Fruit fly (Drosophila melanogaster) whole organism, embryonic: ENCODE data around the gene CG32260.

Source experiments
- Ada2b ChIP-seq: fragments of 200-800 bp; sonication (Bioruptor generic); IDR thresholded peaks from 2 replicates; pipeline ENCODE4 v1.3.6; 2022; ENCODE audit warnings: missing biosample characterization, missing genetic modification characterization
- Bgb ChIP-seq: fragments of 200-800 bp; sonication (Bioruptor generic); IDR thresholded peaks from 2 replicates; pipeline ENCODE4 v1.3.6; 2022; ENCODE audit warnings: missing biosample characterization, missing genetic modification characterization; ENCODE audit not compliant: partially characterized antibody
- CG10267 ChIP-seq: fragments of 200-800 bp; sonication (Bioruptor generic); optimal IDR thresholded peaks from 2 replicates; lab custom pipeline; 2018; ENCODE audit warnings: missing biosample characterization, mild to moderate bottlenecking, missing genetic modification characterization, moderate library complexity
- CG10366 ChIP-seq: fragments of 200-800 bp; sonication (Bioruptor generic); IDR thresholded peaks from 2 replicates; pipeline ENCODE4 v1.3.6; 2022; ENCODE audit warnings: missing biosample characterization, missing genetic modification characterization
- CG10565 ChIP-seq: fragments of 200-800 bp; sonication (Bioruptor generic); optimal IDR thresholded peaks from 3 replicates; lab custom pipeline; 2016; ENCODE audit warnings: missing biosample characterization, mild to moderate bottlenecking, missing genetic modification characterization
- CG11456 ChIP-seq: fragments of 200-800 bp; sonication (Bioruptor generic); IDR thresholded peaks from 3 replicates; pipeline ENCODE4 v1.3.6; 2022; ENCODE audit warnings: missing biosample characterization, missing genetic modification characterization
- CG11560 ChIP-seq: fragments of 200-800 bp; sonication (Bioruptor generic); IDR thresholded peaks from 3 replicates; pipeline ENCODE4 v1.3.6; 2022; ENCODE audit warnings: missing biosample characterization, missing genetic modification characterization
- CG16813 ChIP-seq: fragments of 200-800 bp; sonication (Bioruptor generic); IDR thresholded peaks from 3 replicates; pipeline ENCODE4 v1.3.6; 2022; ENCODE audit warnings: missing biosample characterization, missing genetic modification characterization; ENCODE audit not compliant: partially characterized antibody
- CG2120 ChIP-seq: fragments of 200-800 bp; sonication (Bioruptor generic); optimal IDR thresholded peaks from 3 replicates; lab custom pipeline; 2016; ENCODE audit warnings: missing biosample characterization, missing genetic modification characterization
- CG32767 ChIP-seq: fragments of 200-800 bp; sonication (Bioruptor generic); IDR thresholded peaks from 2 replicates; pipeline ENCODE4 v1.3.6; 2022; ENCODE audit warnings: missing biosample characterization, missing genetic modification characterization
- CG4617 ChIP-seq: fragments of 200-800 bp; sonication (Bioruptor generic); optimal IDR thresholded peaks from 3 replicates; lab custom pipeline; 2016; ENCODE audit warnings: missing biosample characterization, missing genetic modification characterization, borderline replicate concordance
- CG6854 ChIP-seq: fragments of 200-800 bp; sonication (Bioruptor generic); optimal IDR thresholded peaks from 3 replicates; lab custom pipeline; 2017; ENCODE audit warnings: missing biosample characterization, mild to moderate bottlenecking, missing genetic modification characterization
- CG7963 ChIP-seq: fragments of 200-800 bp; sonication (Bioruptor generic); IDR thresholded peaks from 3 replicates; pipeline ENCODE4 v1.3.6; 2022; ENCODE audit warnings: missing biosample characterization, missing genetic modification characterization; ENCODE audit not compliant: partially characterized antibody
- CG8388 ChIP-seq: fragments of 200-800 bp; sonication (Bioruptor generic); optimal IDR thresholded peaks from 2 replicates; lab custom pipeline; 2019; ENCODE audit warnings: missing biosample characterization, mild to moderate bottlenecking, missing genetic modification characterization, moderate library complexity
- CG9609 ChIP-seq: fragments of 200-800 bp; sonication (Bioruptor generic); optimal IDR thresholded peaks from 3 replicates; lab custom pipeline; 2016; ENCODE audit warnings: missing biosample characterization, missing genetic modification characterization
- CG9727 ChIP-seq: fragments of 200-800 bp; sonication (Bioruptor generic); optimal IDR thresholded peaks from 3 replicates; lab custom pipeline; 2017; ENCODE audit warnings: missing biosample characterization, mild to moderate bottlenecking, missing genetic modification characterization
- CG9797 ChIP-seq: fragments of 200-800 bp; sonication (Bioruptor generic); optimal IDR thresholded peaks from 3 replicates; lab custom pipeline; 2018; ENCODE audit warnings: missing biosample characterization, mild to moderate bottlenecking, missing genetic modification characterization
- Dfd ChIP-seq, 2 experiments: fragments of >200 bp; optimal IDR thresholded peaks; 2 replicates each; lab custom pipeline; 2017; ENCODE audit warnings: missing biosample characterization in 2 of 2, missing genetic modification characterization in 2 of 2
- Fer1 ChIP-seq: fragments of 200-800 bp; sonication (Bioruptor generic); optimal IDR thresholded peaks from 2 replicates; lab custom pipeline; 2017; ENCODE audit warnings: missing biosample characterization, mild to moderate bottlenecking, missing genetic modification characterization
- Hey ChIP-seq: fragments of 200-800 bp; sonication (Bioruptor generic); optimal IDR thresholded peaks from 3 replicates; lab custom pipeline; 2018; ENCODE audit warnings: missing biosample characterization, mild to moderate bottlenecking, missing genetic modification characterization
- HmgD ChIP-seq: fragments of 200-800 bp; sonication (Bioruptor generic); optimal IDR thresholded peaks from 3 replicates; lab custom pipeline; 2016; ENCODE audit warnings: missing biosample characterization, missing genetic modification characterization
- Hr51 ChIP-seq, 2 experiments: fragments of 200-800 bp; sonication (Bioruptor generic); optimal IDR thresholded peaks; 2 replicates in 1 of 2; 3 replicates in 1 of 2; lab custom pipeline; 2016 to 2018; ENCODE audit warnings: missing biosample characterization in 2 of 2, missing genetic modification characterization in 2 of 2, mild to moderate bottlenecking in 1 of 2, moderate library complexity in 1 of 2
- Kr ChIP-seq: fragments of 200-800 bp; sonication (Bioruptor generic); optimal IDR thresholded peaks from 2 replicates; lab custom pipeline; 2017; ENCODE audit warnings: missing biosample characterization, mild to moderate bottlenecking, missing genetic modification characterization
- Lim3 ChIP-seq: fragments of 200-800 bp; sonication (Bioruptor generic); IDR thresholded peaks from 2 replicates; pipeline ENCODE4 v1.3.6; 2022; ENCODE audit warnings: missing biosample characterization, missing genetic modification characterization
- NC2α ChIP-seq: fragments of 200-800 bp; sonication (Bioruptor generic); optimal IDR thresholded peaks from 2 replicates; lab custom pipeline; 2016; ENCODE audit warnings: missing biosample characterization, missing genetic modification characterization
- Oli ChIP-seq: fragments of 200-800 bp; sonication (Bioruptor generic); optimal IDR thresholded peaks from 2 replicates; lab custom pipeline; 2018; ENCODE audit warnings: missing biosample characterization, mild to moderate bottlenecking, missing genetic modification characterization, moderate library complexity
- Poxn ChIP-seq: fragments of 200-800 bp; sonication (Bioruptor generic); IDR thresholded peaks from 2 replicates; pipeline ENCODE4 v1.3.6; 2022; ENCODE audit warnings: missing biosample characterization, missing genetic modification characterization
- Ptx1 ChIP-seq: fragments of 200-800 bp; sonication (Bioruptor generic); IDR thresholded peaks from 2 replicates; pipeline ENCODE4 v1.3.6; 2022; ENCODE audit warnings: missing biosample characterization, missing genetic modification characterization
- Scr ChIP-seq: fragments of 200-800 bp; sonication (Bioruptor generic); IDR thresholded peaks from 2 replicates; pipeline ENCODE4 v1.3.6; 2022; ENCODE audit warnings: missing biosample characterization, missing genetic modification characterization; ENCODE audit not compliant: partially characterized antibody
- Spps ChIP-seq: fragments of 200-800 bp; sonication (Bioruptor generic); optimal IDR thresholded peaks from 2 replicates; lab custom pipeline; 2018; ENCODE audit warnings: missing biosample characterization, mild to moderate bottlenecking, missing genetic modification characterization
- Stat92E ChIP-seq, 3 experiments: fragments of >200 bp in 2 of 3; fragments of 200-800 bp in 1 of 3; sonication (Bioruptor generic) in 1 of 3; optimal IDR thresholded peaks; 2 replicates each; lab custom pipeline; 2017 to 2019; ENCODE audit warnings: missing biosample characterization in 3 of 3, missing genetic modification characterization in 3 of 3, mild to moderate bottlenecking in 1 of 3, moderate library complexity in 1 of 3
- ato ChIP-seq: fragments of 200-800 bp; sonication (Bioruptor generic); IDR thresholded peaks from 2 replicates; pipeline ENCODE4 v1.3.6; 2022; ENCODE audit warnings: missing biosample characterization, missing genetic modification characterization; ENCODE audit not compliant: partially characterized antibody
- az2 ChIP-seq: fragments of 200-800 bp; sonication (Bioruptor generic); optimal IDR thresholded peaks from 3 replicates; lab custom pipeline; 2016; ENCODE audit warnings: missing biosample characterization, missing genetic modification characterization
- cato ChIP-seq: fragments of 200-800 bp; sonication (Bioruptor generic); optimal IDR thresholded peaks from 2 replicates; lab custom pipeline; 2016; ENCODE audit warnings: missing biosample characterization, missing genetic modification characterization, borderline replicate concordance
- fd102C ChIP-seq: fragments of 200-800 bp; sonication (Bioruptor generic); optimal IDR thresholded peaks from 2 replicates; lab custom pipeline; 2018; ENCODE audit warnings: missing biosample characterization, mild to moderate bottlenecking, missing genetic modification characterization, moderate library complexity
- fd3F ChIP-seq: fragments of 200-800 bp; sonication (Bioruptor generic); optimal IDR thresholded peaks from 2 replicates; lab custom pipeline; 2018; ENCODE audit warnings: missing biosample characterization, mild to moderate bottlenecking, missing genetic modification characterization, moderate library complexity
- fru ChIP-seq: fragments of >200 bp; optimal IDR thresholded peaks from 2 replicates; lab custom pipeline; 2017
- grau ChIP-seq: fragments of 200-800 bp; optimal IDR thresholded peaks from 3 replicates; lab custom pipeline; 2019; ENCODE audit warnings: missing biosample characterization, mild to moderate bottlenecking, missing genetic modification characterization, moderate library complexity
- h ChIP-seq: fragments of >200 bp; optimal IDR thresholded peaks from 2 replicates; lab custom pipeline; 2017
- ham ChIP-seq: fragments of 200-800 bp; sonication (Bioruptor generic); IDR thresholded peaks from 2 replicates; pipeline ENCODE4 v1.3.6; 2022; ENCODE audit warnings: missing biosample characterization, missing genetic modification characterization
- hb ChIP-seq: fragments of 200-800 bp; sonication (Bioruptor generic); IDR thresholded peaks from 3 replicates; pipeline ENCODE4 v1.3.6; 2022; ENCODE audit warnings: missing biosample characterization, missing genetic modification characterization; ENCODE audit not compliant: partially characterized antibody
- hbn ChIP-seq: fragments of 200-800 bp; sonication (Bioruptor generic); IDR thresholded peaks from 2 replicates; pipeline ENCODE4 v1.3.6; 2022; ENCODE audit warnings: missing biosample characterization, missing genetic modification characterization; ENCODE audit not compliant: partially characterized antibody
- ind ChIP-seq: fragments of 200-800 bp; sonication (Bioruptor generic); optimal IDR thresholded peaks from 3 replicates; lab custom pipeline; 2016; ENCODE audit warnings: missing biosample characterization, missing genetic modification characterization
- jing ChIP-seq: fragments of 200-800 bp; sonication (Bioruptor generic); optimal IDR thresholded peaks from 2 replicates; lab custom pipeline; 2018; ENCODE audit warnings: missing biosample characterization, mild to moderate bottlenecking, missing genetic modification characterization
- mirr ChIP-seq: fragments of 200-800 bp; sonication (Bioruptor generic); optimal IDR thresholded peaks from 3 replicates; lab custom pipeline; 2018; ENCODE audit warnings: missing biosample characterization, mild to moderate bottlenecking, missing genetic modification characterization
- ro ChIP-seq: fragments of 200-800 bp; sonication (Bioruptor generic); IDR thresholded peaks from 2 replicates; pipeline ENCODE4 v1.3.6; 2022; ENCODE audit warnings: missing biosample characterization, missing genetic modification characterization
- sd ChIP-seq: fragments of 200-800 bp; sonication (Bioruptor generic); optimal IDR thresholded peaks from 3 replicates; lab custom pipeline; 2018; ENCODE audit warnings: missing biosample characterization, mild to moderate bottlenecking, missing genetic modification characterization, moderate library complexity
- shn ChIP-seq: fragments of 200-800 bp; sonication (Bioruptor generic); optimal IDR thresholded peaks from 3 replicates; lab custom pipeline; 2016; ENCODE audit warnings: missing biosample characterization, missing genetic modification characterization
- wor ChIP-seq: fragments of 200-800 bp; sonication (Bioruptor generic); IDR thresholded peaks from 2 replicates; pipeline ENCODE4 v1.3.6; 2022; ENCODE audit warnings: missing biosample characterization, missing genetic modification characterization

Gene CG32260

dm6 chr3L:4133724-4134678 lies 8.2 kb upstream of the CG32260 start, which contains the start of gene ens (continued):
- TF ChIP-seq CG9609 (no peak), hbn (GFP tag; lab: Robert Waterston, UW) (no peak), ham (GFP tag; lab: Robert Waterston, UW) (no peak), Oli (tag; lab: Kevin White, UChicago) (no peak), Hr51 (GFP tag; optimal IDR thresholded peaks at IDR 0.05; lab: Kevin White, UChicago) (no peak), fd3F (GFP tag; lab: Kevin White, UChicago) (no peak), cato (no peak), mirr (GFP tag; lab: Kevin White, UChicago) (no peak), sd (tag; lab: Kevin White, UChicago) (no peak), CG4617 (GFP tag; lab: Kevin White, UChicago) (peak; percentile 93), Scr (GFP tag; lab: Robert Waterston, UW) (no peak), CG11560 (no peak), Kr (GFP tag; lab: Kevin White, UChicago) (no peak), ato (GFP tag; lab: Robert Waterston, UW) (no peak), Hey (no peak), NC2α (GFP tag; lab: Kevin White, UChicago) (no peak), Ptx1 (no peak), CG10267 (tag; lab: Kevin White, UChicago) (peak; percentile 2), hb (GFP tag; lab: Robert Waterston, UW) (no peak), grau (peak; percentile 5), h (no peak), CG32767 (no peak), Lim3 (GFP tag; lab: Robert Waterston, UW) (no peak), CG9797 (GFP tag; lab: Kevin White, UChicago) (peak; percentile 91), CG9727 (GFP tag; lab: Kevin White, UChicago) (no peak), HmgD (GFP tag; lab: Kevin White, UChicago) (no peak), az2 (GFP tag; lab: Kevin White, UChicago) (no peak), ind (GFP tag; lab: Kevin White, UChicago) (no peak), CG11456 (no peak), CG2120 (GFP tag; lab: Kevin White, UChicago) (no peak), Spps (tag; lab: Kevin White, UChicago) (no peak), CG10366 (GFP tag; lab: Robert Waterston, UW) (no peak), Bgb (GFP tag; lab: Robert Waterston, UW) (peak; percentile 51), Poxn (no peak), CG10565 (GFP tag; lab: Kevin White, UChicago) (no peak), Fer1 (GFP tag; lab: Kevin White, UChicago) (peak; percentile 27), fru (lab: Kevin White, UChicago) (no peak), CG8388 (no peak), CG6854 (GFP tag; lab: Kevin White, UChicago) (no peak), shn (no peak), CG16813 (GFP tag; lab: Robert Waterston, UW) (no peak), CG7963 (GFP tag; lab: Robert Waterston, UW) (no peak), Dfd (GFP tag; optimal IDR thresholded peaks at IDR 0.05; lab: Kevin White, UChicago) (no peak), fd102C (GFP tag; lab: Kevin White, UChicago) (no peak), ro (GFP tag; lab: Robert Waterston, UW) (no peak), Ada2b (no peak), wor (GFP tag; lab: Robert Waterston, UW) (no peak), jing (GFP tag; lab: Kevin White, UChicago) (no peak), Stat92E (GFP tag; optimal IDR thresholded peaks at IDR 0.05; lab: Kevin White, UChicago) (peak in 1 of 3 experiments; percentile 76)
